Worm (Caenorhabditis elegans) whole organism, L4 larva: ENCODE results near the gene T14G8.4.
A peak's percentile ranks its signal among the peaks of the same experiment; 100 is the strongest.

Experiments
- R02D3.7 ChIP-seq: fragments of 150-350 bp; sonication (generic microtip); optimal IDR thresholded peaks from 3 replicates; lab custom pipeline; 2014; ENCODE audit warnings: missing biosample characterization, missing genetic modification characterization
- T20F7.1 ChIP-seq: fragments of 200-800 bp; sonication (Bioruptor generic); optimal IDR thresholded peaks from 2 replicates; lab custom pipeline; 2018; ENCODE audit warnings: mild to moderate bottlenecking, missing genetic modification characterization, missing compliant biosample characterization
- Y5F2A.4 ChIP-seq: fragments of 200-800 bp; sonication (Bioruptor generic); optimal IDR thresholded peaks from 2 replicates; lab custom pipeline; 2018; ENCODE audit warnings: mild to moderate bottlenecking, missing genetic modification characterization, missing compliant biosample characterization
- ZK337.2 ChIP-seq: fragments of 200-800 bp; sonication (Bioruptor generic); IDR thresholded peaks from 2 replicates; pipeline ENCODE4 v1.3.6; 2022; ENCODE audit warnings: missing genetic modification reagents, missing genetic modification characterization, missing compliant biosample characterization
- arid-1 ChIP-seq: fragments of 200-800 bp; sonication (Bioruptor generic); conservative IDR thresholded peaks from 2 replicates; pipeline ENCODE4 v1.3.6; 2022; ENCODE audit warnings: missing genetic modification reagents, missing genetic modification characterization, missing compliant biosample characterization
- attf-4 ChIP-seq: sonication (generic microtip); optimal IDR thresholded peaks from 3 replicates; lab custom pipeline; 2017; ENCODE audit warnings: missing biosample characterization, missing genetic modification characterization
- ceh-32 ChIP-seq: sonication (generic microtip); optimal IDR thresholded peaks from 2 replicates; lab custom pipeline; 2016; ENCODE audit warnings: mild to moderate bottlenecking, missing genetic modification characterization, missing compliant biosample characterization; ENCODE audit not compliant: poor library complexity
- ceh-44 ChIP-seq: fragments of 200-800 bp; sonication (Bioruptor generic); IDR thresholded peaks from 2 replicates; pipeline ENCODE4 v1.3.6; 2022; ENCODE audit warnings: missing genetic modification reagents, missing genetic modification characterization, missing compliant biosample characterization
- ceh-62 ChIP-seq: sonication (generic microtip); optimal IDR thresholded peaks from 2 replicates; lab custom pipeline; 2017; ENCODE audit warnings: missing biosample characterization, missing genetic modification characterization
- daf-12 ChIP-seq: fragments of 150-350 bp; optimal IDR thresholded peaks from 2 replicates; lab custom pipeline; 2014; ENCODE audit warnings: missing biosample characterization, missing genetic modification reagents, missing genetic modification characterization
- daf-19 ChIP-seq: fragments of 200-800 bp; sonication (Bioruptor generic); conservative IDR thresholded peaks from 2 replicates; pipeline ENCODE4 v1.3.6; 2022; ENCODE audit warnings: missing genetic modification characterization, missing compliant biosample characterization
- daf-8 ChIP-seq: fragments of 200-800 bp; sonication (Bioruptor generic); IDR thresholded peaks from 2 replicates; pipeline ENCODE4 v1.3.6; 2022; ENCODE audit warnings: missing genetic modification characterization, missing compliant biosample characterization
- duxl-1 ChIP-seq: sonication (generic microtip); optimal IDR thresholded peaks from 2 replicates; lab custom pipeline; 2016; ENCODE audit warnings: mild to moderate bottlenecking, missing genetic modification characterization, moderate library complexity, missing compliant biosample characterization; ENCODE audit not compliant: poor library complexity
- dve-1 ChIP-seq: sonication (generic microtip); optimal IDR thresholded peaks from 2 replicates; lab custom pipeline; 2017; ENCODE audit warnings: antibody characterized with exemption, mild to moderate bottlenecking, missing genetic modification characterization, missing compliant biosample characterization; ENCODE audit not compliant: insufficient read depth
- egl-27 ChIP-seq: sonication (generic microtip); optimal IDR thresholded peaks from 3 replicates; lab custom pipeline; 2017; ENCODE audit warnings: missing biosample characterization, missing genetic modification reagents, missing genetic modification characterization
- fkh-10 ChIP-seq: fragments of 150-350 bp; optimal IDR thresholded peaks from 2 replicates; lab custom pipeline; 2014; ENCODE audit warnings: missing biosample characterization, missing genetic modification reagents, missing genetic modification characterization
- fos-1 ChIP-seq: fragments of 150-350 bp; optimal IDR thresholded peaks from 2 replicates; lab custom pipeline; 2014; ENCODE audit warnings: missing biosample characterization, missing genetic modification characterization
- hlh-30 ChIP-seq: sonication (generic microtip); optimal IDR thresholded peaks from 2 replicates; lab custom pipeline; 2017; ENCODE audit warnings: antibody characterized with exemption, mild to moderate bottlenecking, missing genetic modification characterization, missing compliant biosample characterization; ENCODE audit not compliant: insufficient read depth
- jun-1 ChIP-seq: fragments of 150-350 bp; optimal IDR thresholded peaks from 2 replicates; lab custom pipeline; 2014; ENCODE audit warnings: missing biosample characterization, missing genetic modification reagents, missing genetic modification characterization
- lim-7 ChIP-seq: fragments of 200-800 bp; sonication (Bioruptor generic); IDR thresholded peaks from 2 replicates; pipeline ENCODE4 v1.3.6; 2022; ENCODE audit warnings: missing genetic modification characterization, missing compliant biosample characterization
- lir-3 ChIP-seq: sonication (generic microtip); optimal IDR thresholded peaks from 2 replicates; lab custom pipeline; 2016; ENCODE audit warnings: mild to moderate bottlenecking, missing genetic modification characterization, missing compliant biosample characterization
- lsy-2 ChIP-seq, 2 experiments: fragments of 150-350 bp in 1 of 2; sonication (generic microtip) in 1 of 2; optimal IDR thresholded peaks; 2 replicates each; lab custom pipeline; 2014 to 2017; ENCODE audit warnings: missing biosample characterization in 2 of 2, missing genetic modification characterization in 2 of 2
- madf-9 ChIP-seq: fragments of 200-800 bp; sonication (Bioruptor generic); conservative IDR thresholded peaks from 2 replicates; pipeline ENCODE4 v1.3.6; 2022; ENCODE audit warnings: missing genetic modification reagents, missing genetic modification characterization, missing compliant biosample characterization
- mdt-29 ChIP-seq: fragments of 200-800 bp; sonication (Bioruptor generic); IDR thresholded peaks from 2 replicates; pipeline ENCODE4 v1.3.6; 2022; ENCODE audit warnings: missing genetic modification reagents, missing genetic modification characterization, missing compliant biosample characterization
- mes-2 ChIP-seq: sonication (generic microtip); optimal IDR thresholded peaks from 2 replicates; lab custom pipeline; 2016; ENCODE audit warnings: missing genotype, mild to moderate bottlenecking, missing genetic modification characterization, missing compliant biosample characterization; ENCODE audit not compliant: poor library complexity, severe bottlenecking
- mxl-3 ChIP-seq: fragments of 200-800 bp; sonication (Bioruptor generic); optimal IDR thresholded peaks from 2 replicates; lab custom pipeline; 2018; ENCODE audit warnings: mild to moderate bottlenecking, missing genetic modification characterization, missing compliant biosample characterization
- nhr-102 ChIP-seq: sonication (generic microtip); optimal IDR thresholded peaks from 2 replicates; lab custom pipeline; 2016; ENCODE audit warnings: mild to moderate bottlenecking, missing genetic modification characterization, moderate library complexity, missing compliant biosample characterization
- nhr-11 ChIP-seq: fragments of 150-350 bp; optimal IDR thresholded peaks from 2 replicates; lab custom pipeline; 2014; ENCODE audit warnings: missing biosample characterization, missing genetic modification characterization
- nhr-25 ChIP-seq: sonication (generic microtip); optimal IDR thresholded peaks from 2 replicates; lab custom pipeline; 2017; ENCODE audit warnings: missing genetic modification characterization, mild to moderate bottlenecking, missing compliant biosample characterization, antibody characterized with exemption, moderate library complexity, borderline replicate concordance; ENCODE audit not compliant: insufficient read depth
- nhr-28 ChIP-seq: fragments of 150-350 bp; optimal IDR thresholded peaks from 2 replicates; lab custom pipeline; 2014; ENCODE audit warnings: missing biosample characterization, missing genetic modification characterization
- nhr-42 ChIP-seq: fragments of 200-800 bp; sonication (Bioruptor generic); IDR thresholded peaks from 2 replicates; pipeline ENCODE4 v1.3.6; 2022; ENCODE audit warnings: missing genetic modification characterization, missing compliant biosample characterization
- nhr-6 ChIP-seq: fragments of 150-350 bp; optimal IDR thresholded peaks from 2 replicates; lab custom pipeline; 2014; ENCODE audit warnings: missing biosample characterization, missing genetic modification characterization
- rbr-2 ChIP-seq: sonication (generic microtip); optimal IDR thresholded peaks from 2 replicates; lab custom pipeline; 2016; ENCODE audit warnings: missing genotype, missing genetic modification characterization, missing compliant biosample characterization
- set-16 ChIP-seq: fragments of 200-800 bp; sonication (Bioruptor generic); IDR thresholded peaks from 2 replicates; pipeline ENCODE4 v1.3.6; 2022; ENCODE audit warnings: missing genetic modification reagents, missing genetic modification characterization, missing compliant biosample characterization
- spr-3 ChIP-seq: fragments of 200-800 bp; sonication (Bioruptor generic); optimal IDR thresholded peaks from 2 replicates; lab custom pipeline; 2018; ENCODE audit warnings: mild to moderate bottlenecking, missing genetic modification characterization, missing compliant biosample characterization
- unc-39 ChIP-seq: sonication (generic microtip); optimal IDR thresholded peaks from 2 replicates; lab custom pipeline; 2017; ENCODE audit warnings: missing biosample characterization, missing genetic modification characterization
- unc-62 ChIP-seq, 3 experiments: fragments of 150-350 bp in 1 of 3; sonication (generic microtip); optimal IDR thresholded peaks in 2 of 3; peaks in 1 of 3; 1 replicate in 1 of 3; 2 replicates in 2 of 3; lab custom pipeline; 2014 to 2017; ENCODE audit warnings: missing biosample characterization in 3 of 3, missing genetic modification characterization in 3 of 3, missing genetic modification reagents in 3 of 3, missing genotype in 1 of 3
- vab-7 ChIP-seq: fragments of 200-800 bp; sonication (Bioruptor generic); IDR thresholded peaks from 2 replicates; pipeline ENCODE4 v1.3.6; 2022; ENCODE audit warnings: missing genetic modification reagents, missing genetic modification characterization, missing compliant biosample characterization
- zag-1 ChIP-seq: fragments of 150-350 bp; optimal IDR thresholded peaks from 2 replicates; lab custom pipeline; 2014; ENCODE audit warnings: missing biosample characterization, missing genetic modification characterization
- zfp-2 ChIP-seq: sonication (generic microtip); optimal IDR thresholded peaks from 2 replicates; lab custom pipeline; 2016; ENCODE audit warnings: mild to moderate bottlenecking, missing genetic modification characterization, missing compliant biosample characterization
- zfp-3 ChIP-seq: fragments of 200-800 bp; sonication (Bioruptor generic); conservative IDR thresholded peaks from 2 replicates; pipeline ENCODE4 v1.3.6; 2022; ENCODE audit warnings: missing genetic modification reagents, missing genetic modification characterization, missing compliant biosample characterization
- ztf-7 ChIP-seq: fragments of 150-350 bp; optimal IDR thresholded peaks from 2 replicates; lab custom pipeline; 2014; ENCODE audit warnings: missing biosample characterization, missing genetic modification characterization

The T14G8.4 gene

ce11 chrX:12854680-12855079 is 9.0 kb downstream of the T14G8.4 start (continued):
- no peak for TF ChIP-seq ceh-62 (tag; lab: Kevin White, UChicago)
- TF ChIP-seq vab-7 (GFP tag; lab: Robert Waterston, UW), result peak; percentile 32; the same call in 1 of the 2 replicates
- TF ChIP-seq lir-3 (tag; lab: Kevin White, UChicago), result peak; percentile 17
- no peak for TF ChIP-seq madf-9 (GFP tag; lab: Robert Waterston, UW)
- no peak for TF ChIP-seq T20F7.1 (GFP tag; lab: Kevin White, UChicago)
- TF ChIP-seq mxl-3 (GFP tag; lab: Kevin White, UChicago), result no peak
- no peak for TF ChIP-seq nhr-28 (tag; lab: Kevin White, UChicago)
- TF ChIP-seq spr-3 (GFP tag; lab: Kevin White, UChicago), result no peak
- TF ChIP-seq daf-12 (tag; lab: Kevin White, UChicago), result no peak
- TF ChIP-seq zfp-2 (tag; lab: Kevin White, UChicago), result no peak
- no peak for TF ChIP-seq ztf-7 (tag; lab: Kevin White, UChicago)
- TF ChIP-seq fkh-10, result no peak
- peak; percentile 78 for TF ChIP-seq lim-7 (GFP tag; lab: Robert Waterston, UW)
- TF ChIP-seq mdt-29 (GFP tag; lab: Robert Waterston, UW), result no peak
- TF ChIP-seq unc-62 (GFP tag; optimal IDR thresholded peaks at IDR 0.05 in 1 of 2; lab: Kevin White, UChicago), result no peak
- TF ChIP-seq unc-62 (tag; optimal IDR thresholded peaks at IDR 0.05; lab: Kevin White, UChicago), result no peak
- peak; percentile 27; the same call in 1 of the 2 replicates for TF ChIP-seq arid-1 (GFP tag; lab: Robert Waterston, UW)
- no peak for TF ChIP-seq fos-1 (tag; lab: Kevin White, UChicago)
- no peak for TF ChIP-seq set-16
- no peak for TF ChIP-seq nhr-6 (tag; lab: Kevin White, UChicago)
- no peak for TF ChIP-seq ceh-32 (tag; lab: Kevin White, UChicago)
- no peak for TF ChIP-seq jun-1
- no peak for TF ChIP-seq nhr-102 (tag; lab: Kevin White, UChicago)
- no peak for TF ChIP-seq zfp-3 (GFP tag; lab: Robert Waterston, UW)
- TF ChIP-seq nhr-25 (tag; lab: Kevin White, UChicago), result no peak
- TF ChIP-seq daf-19 (GFP tag; lab: Robert Waterston, UW), result no peak
- TF ChIP-seq egl-27 (tag; lab: Kevin White, UChicago), result no peak
- no peak for TF ChIP-seq dve-1 (tag; lab: Kevin White, UChicago)
- TF ChIP-seq unc-39 (tag; lab: Kevin White, UChicago), result no peak
- peak; percentile 29 for TF ChIP-seq duxl-1 (tag; lab: Kevin White, UChicago)
- no peak for TF ChIP-seq Y5F2A.4 (GFP tag; lab: Kevin White, UChicago)
- TF ChIP-seq mes-2, result peak; percentile 33
- no peak for TF ChIP-seq daf-8
- no peak for TF ChIP-seq nhr-42
- 0 out of 2 replicates have a peak, but pooled peaks have one; percentile 46 for TF ChIP-seq ceh-44 (GFP tag; lab: Robert Waterston, UW)
- TF ChIP-seq, all 104 proteins: peak for 17

- TF ChIP-seq R02D3.7 (tag; lab: Kevin White, UChicago), result no peak
- TF ChIP-seq zag-1 (tag; lab: Kevin White, UChicago), result no peak
- TF ChIP-seq rbr-2 (tag; lab: Kevin White, UChicago), result no peak
- no peak for TF ChIP-seq attf-4
- no peak for TF ChIP-seq jun-1
- no peak for TF ChIP-seq mes-2
- TF ChIP-seq hlh-30, result no peak
- TF ChIP-seq lsy-2 (tag; optimal IDR thresholded peaks at IDR 0.05; lab: Kevin White, UChicago), result no peak
- TF ChIP-seq nhr-11 (tag; lab: Kevin White, UChicago), result no peak
- TF ChIP-seq ZK337.2, result no peak
- TF ChIP-seq, all 104 proteins: peak for 0
Observed at ce11 chrX:12854135-12854534, 9.6 kb downstream of the T14G8.4 start.
